Worm (Caenorhabditis elegans) whole organism, L4 larva: ENCODE results near the gene F38A5.2.

ENCODE experiments used
- ama-1 ChIP-seq: fragments of 150-350 bp; optimal IDR thresholded peaks from 2 replicates; lab custom pipeline; 2014; ENCODE audit warnings: inconsistent platforms, mixed read lengths
- ceh-62 ChIP-seq: sonication (generic microtip); optimal IDR thresholded peaks from 2 replicates; lab custom pipeline; 2017; ENCODE audit warnings: missing biosample characterization, missing genetic modification characterization
- snpc-4 ChIP-seq: fragments of 150-350 bp; optimal IDR thresholded peaks from 2 replicates; lab custom pipeline; 2014; ENCODE audit warnings: missing biosample characterization, missing genetic modification characterization
- tra-1 ChIP-seq: fragments of 200-800 bp; sonication (Bioruptor generic); IDR thresholded peaks from 2 replicates; pipeline ENCODE4 v1.3.6; 2022; ENCODE audit warnings: missing genetic modification reagents, missing genetic modification characterization, missing compliant biosample characterization

DNA sequence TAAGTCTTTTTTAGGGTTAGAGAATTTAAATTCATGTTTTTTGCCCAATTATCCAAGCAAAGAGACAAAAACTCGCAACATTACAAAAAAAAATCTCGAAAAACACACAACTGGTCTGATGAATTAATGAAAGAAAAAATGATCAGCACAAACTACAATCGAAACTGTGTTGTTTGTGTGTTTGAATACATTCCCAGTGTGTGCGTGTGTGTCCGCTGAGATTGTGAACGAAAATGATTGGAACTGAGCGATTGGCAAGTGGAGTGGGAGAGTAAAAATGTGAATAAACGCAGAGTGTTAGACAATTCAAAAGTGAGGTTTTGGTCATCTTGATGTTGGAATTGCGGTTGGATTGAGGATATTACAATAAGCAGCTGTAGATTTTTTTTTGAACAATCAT, 21.4 kb upstream of the F38A5.2 start:
- TF ChIP-seq tra-1 (no peak), snpc-4 (tag; lab: Kevin White, UChicago) (no peak), ceh-62 (tag; lab: Kevin White, UChicago) (no peak), ama-1 (lab: Kevin White, UChicago) (no peak)
